Worm (Caenorhabditis elegans): ENCODE results near the gene T04F3.5.

ce11 chrV:11767028-11767427 lies 6.6 kb downstream of the T04F3.5 start, which contains the start of gene sel-11:
- TF ChIP-seq him-1 (tag; optimal IDR thresholded peaks at IDR 0.05) (no peak), dao-5 (tag; optimal IDR thresholded peaks at IDR 0.05) (no peak)

All from whole organism, L4/young adult.